Worm (Caenorhabditis elegans) whole organism, young adult: ENCODE measurements around the gene mif-4.
A peak's percentile ranks its signal among the peaks of the same experiment; 100 is the strongest.

Experiments used
- F57A8.1 ChIP-seq: fragments of 200-800 bp; sonication (Bioruptor generic); optimal IDR thresholded peaks from 2 replicates; lab custom pipeline; 2018; ENCODE audit warnings: mild to moderate bottlenecking, missing genetic modification characterization, moderate library complexity, missing compliant biosample characterization
- F57C9.4 ChIP-seq: sonication (generic microtip); optimal IDR thresholded peaks from 2 replicates; lab custom pipeline; 2017; ENCODE audit warnings: mild to moderate bottlenecking, missing genetic modification characterization, missing compliant biosample characterization
- T07F8.4 ChIP-seq: sonication (generic microtip); optimal IDR thresholded peaks from 2 replicates; lab custom pipeline; 2016; ENCODE audit warnings: mild to moderate bottlenecking, missing genetic modification characterization, moderate library complexity, missing compliant biosample characterization
- Y53F4B.3 ChIP-seq: fragments of 200-800 bp; sonication (Bioruptor generic); IDR thresholded peaks from 2 replicates; pipeline ENCODE4 v1.3.6; 2022; ENCODE audit warnings: missing genetic modification reagents, missing genetic modification characterization, missing compliant biosample characterization
- Y56A3A.18 ChIP-seq: fragments of 200-800 bp; sonication (Bioruptor generic); IDR thresholded peaks from 2 replicates; pipeline ENCODE4 v1.3.6; 2022; ENCODE audit warnings: missing genetic modification reagents, missing genetic modification characterization, missing compliant biosample characterization
- Y67H2A.10 ChIP-seq: fragments of 200-800 bp; sonication (Bioruptor generic); conservative IDR thresholded peaks from 2 replicates; pipeline ENCODE4 v1.3.6; 2022; ENCODE audit warnings: missing genetic modification reagents, missing genetic modification characterization, missing compliant biosample characterization
- Y95B8A.8 ChIP-seq: fragments of 200-800 bp; sonication (Bioruptor generic); IDR thresholded peaks from 2 replicates; pipeline ENCODE4 v1.3.6; 2022; ENCODE audit warnings: missing genetic modification reagents, missing genetic modification characterization, missing compliant biosample characterization
- ZK185.1 ChIP-seq: sonication (generic microtip); optimal IDR thresholded peaks from 2 replicates; lab custom pipeline; 2016; ENCODE audit warnings: mild to moderate bottlenecking, missing genetic modification characterization, missing compliant biosample characterization; ENCODE audit not compliant: poor library complexity, severe bottlenecking
- akir-1 ChIP-seq: fragments of 200-800 bp; sonication (Bioruptor generic); optimal IDR thresholded peaks from 2 replicates; lab custom pipeline; 2018; ENCODE audit warnings: mild to moderate bottlenecking, missing genetic modification characterization, moderate library complexity, missing compliant biosample characterization
- aptf-2 ChIP-seq: fragments of 200-800 bp; sonication (Bioruptor generic); conservative IDR thresholded peaks from 2 replicates; pipeline ENCODE4 v1.3.6; 2022; ENCODE audit warnings: missing genetic modification reagents, missing genetic modification characterization, missing compliant biosample characterization
- aptf-3 ChIP-seq: fragments of 200-800 bp; sonication (Bioruptor generic); IDR thresholded peaks from 2 replicates; pipeline ENCODE4 v1.3.6; 2022; ENCODE audit warnings: missing genetic modification characterization, missing compliant biosample characterization
- ccch-3 ChIP-seq: fragments of 200-800 bp; sonication (Bioruptor generic); optimal IDR thresholded peaks from 2 replicates; lab custom pipeline; 2018; ENCODE audit warnings: mild to moderate bottlenecking, missing genetic modification characterization, missing compliant biosample characterization
- ceh-40 ChIP-seq: fragments of 200-800 bp; sonication (Bioruptor generic); IDR thresholded peaks from 2 replicates; pipeline ENCODE4 v1.3.6; 2022; ENCODE audit warnings: missing genetic modification characterization, missing compliant biosample characterization
- efl-1 ChIP-seq: fragments of 150-350 bp; optimal IDR thresholded peaks from 2 replicates; lab custom pipeline; 2014; ENCODE audit warnings: missing biosample characterization, missing genetic modification reagents, missing genetic modification characterization
- ekl-4 ChIP-seq: fragments of 200-800 bp; sonication (Bioruptor generic); IDR thresholded peaks from 2 replicates; pipeline ENCODE4 v1.3.6; 2022; ENCODE audit warnings: missing genetic modification reagents, missing genetic modification characterization, missing compliant biosample characterization
- hmg-1.2 ChIP-seq: fragments of 200-800 bp; sonication (Bioruptor generic); IDR thresholded peaks from 2 replicates; pipeline ENCODE4 v1.3.6; 2022; ENCODE audit warnings: missing genetic modification reagents, missing genetic modification characterization, missing compliant biosample characterization
- hsf-1 ChIP-seq: fragments of 200-800 bp; sonication (Bioruptor generic); IDR thresholded peaks from 2 replicates; pipeline ENCODE4 v1.3.6; 2022; ENCODE audit warnings: missing genetic modification reagents, missing genetic modification characterization, missing compliant biosample characterization
- lin-26 ChIP-seq: fragments of 200-800 bp; sonication (Bioruptor generic); IDR thresholded peaks from 2 replicates; pipeline ENCODE4 v1.3.6; 2022; ENCODE audit warnings: missing genetic modification reagents, missing genetic modification characterization, missing compliant biosample characterization
- lin-35 ChIP-seq, 3 experiments: fragments of 150-350 bp in 2 of 3; sonication (generic microtip) in 1 of 3; optimal IDR thresholded peaks; 2 replicates each; lab custom pipeline; 2014 to 2018; ENCODE audit warnings: missing biosample characterization in 3 of 3, missing genetic modification characterization in 3 of 3, missing genetic modification reagents in 3 of 3
- lin-54 ChIP-seq: fragments of 200-800 bp; sonication (Bioruptor generic); optimal IDR thresholded peaks from 2 replicates; lab custom pipeline; 2018; ENCODE audit warnings: mild to moderate bottlenecking, missing genetic modification characterization, missing compliant biosample characterization
- lir-1 ChIP-seq: fragments of 200-800 bp; sonication (Bioruptor generic); conservative IDR thresholded peaks from 2 replicates; pipeline ENCODE4 v1.3.6; 2022; ENCODE audit warnings: missing genetic modification reagents, missing genetic modification characterization, missing compliant biosample characterization
- lsy-27 ChIP-seq: sonication (generic microtip); optimal IDR thresholded peaks from 2 replicates; lab custom pipeline; 2017; ENCODE audit warnings: missing genetic modification characterization, mild to moderate bottlenecking, missing compliant biosample characterization, antibody characterized with exemption, missing genotype, borderline replicate concordance; ENCODE audit not compliant: insufficient read depth
- mxl-1 ChIP-seq: sonication (generic microtip); optimal IDR thresholded peaks from 2 replicates; lab custom pipeline; 2016; ENCODE audit warnings: missing genetic modification characterization, missing compliant biosample characterization
- nhr-27 ChIP-seq: fragments of 200-800 bp; sonication (Bioruptor generic); optimal IDR thresholded peaks from 2 replicates; lab custom pipeline; 2018; ENCODE audit warnings: mild to moderate bottlenecking, missing genetic modification characterization, moderate library complexity, missing compliant biosample characterization
- pha-4 ChIP-seq: fragments of 150-350 bp; sonication (generic microtip); optimal IDR thresholded peaks from 2 replicates; lab custom pipeline; 2014; ENCODE audit warnings: missing biosample characterization, missing genetic modification reagents, missing genetic modification characterization
- rcor-1 ChIP-seq: fragments of 200-800 bp; sonication (Bioruptor generic); IDR thresholded peaks from 2 replicates; pipeline ENCODE4 v1.3.6; 2022; ENCODE audit warnings: missing genetic modification reagents, missing genetic modification characterization, missing compliant biosample characterization
- snpc-1.1 ChIP-seq: sonication (generic microtip); optimal IDR thresholded peaks from 2 replicates; lab custom pipeline; 2017; ENCODE audit warnings: missing genetic modification characterization, mild to moderate bottlenecking, missing compliant biosample characterization, antibody characterized with exemption, moderate library complexity, missing genotype, missing genetic modification reagents; ENCODE audit not compliant: insufficient read depth
- snpc-3.4 ChIP-seq: sonication (generic microtip); optimal IDR thresholded peaks from 2 replicates; lab custom pipeline; 2017; ENCODE audit warnings: missing genetic modification characterization, mild to moderate bottlenecking, missing compliant biosample characterization, antibody characterized with exemption, moderate library complexity, missing genotype, missing genetic modification reagents
- snpc-4 ChIP-seq, 5 experiments: fragments of 150-350 bp in 1 of 5; sonication (generic microtip) in 4 of 5; optimal IDR thresholded peaks; 2 replicates each; lab custom pipeline; 2014 to 2018; ENCODE audit warnings: missing genetic modification characterization in 5 of 5, missing biosample characterization in 3 of 5, antibody characterized with exemption in 2 of 5, mild to moderate bottlenecking in 2 of 5, missing compliant biosample characterization in 2 of 5, missing genotype in 2 of 5, moderate library complexity in 2 of 5, missing genetic modification reagents in 1 of 5
- tbp1 ChIP-seq: fragments of 200-800 bp; sonication (Bioruptor generic); optimal IDR thresholded peaks from 2 replicates; lab custom pipeline; 2018; ENCODE audit warnings: mild to moderate bottlenecking, missing genetic modification characterization, missing compliant biosample characterization
- tlf-1 ChIP-seq: fragments of 200-800 bp; sonication (Bioruptor generic); optimal IDR thresholded peaks from 2 replicates; lab custom pipeline; 2018; ENCODE audit warnings: mild to moderate bottlenecking, missing genetic modification characterization, missing compliant biosample characterization
- ztf-18 ChIP-seq: sonication (generic microtip); optimal IDR thresholded peaks from 2 replicates; lab custom pipeline; 2016; ENCODE audit warnings: missing genotype, mild to moderate bottlenecking, missing genetic modification characterization, missing compliant biosample characterization
- ztf-28 ChIP-seq: fragments of 200-800 bp; sonication (Bioruptor generic); IDR thresholded peaks from 2 replicates; pipeline ENCODE4 v1.3.6; 2022; ENCODE audit warnings: missing genetic modification reagents, missing genetic modification characterization, missing compliant biosample characterization

Gene mif-4

DNA sequence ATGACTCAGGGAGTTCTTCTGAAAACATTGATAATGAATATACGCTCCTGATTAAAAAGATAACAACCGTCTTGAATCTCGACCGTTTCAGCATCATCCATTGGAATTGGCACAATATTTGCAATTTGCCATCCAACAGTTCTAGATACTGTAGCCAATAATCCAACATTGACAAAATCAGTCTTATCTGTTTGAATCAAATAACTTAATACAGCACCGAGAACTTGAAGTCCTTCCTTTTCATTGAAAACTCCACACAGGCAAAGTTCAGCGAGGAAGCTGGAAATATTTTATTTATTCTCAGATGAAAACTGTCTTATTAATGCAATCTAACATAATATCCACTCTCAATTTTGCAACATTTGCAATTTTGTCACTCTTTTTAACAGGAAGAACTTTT lies 36.5 kb upstream of the mif-4 start:
- no peak for TF ChIP-seq ekl-4 (GFP tag; lab: Robert Waterston, UW)
- TF ChIP-seq ztf-18 (tag; lab: Kevin White, UChicago), result no peak
- TF ChIP-seq hsf-1, result no peak
- 0 out of 2 replicates have a peak, but pooled peaks have one; percentile 11 for TF ChIP-seq lin-26 (GFP tag; lab: Robert Waterston, UW)

DNA sequence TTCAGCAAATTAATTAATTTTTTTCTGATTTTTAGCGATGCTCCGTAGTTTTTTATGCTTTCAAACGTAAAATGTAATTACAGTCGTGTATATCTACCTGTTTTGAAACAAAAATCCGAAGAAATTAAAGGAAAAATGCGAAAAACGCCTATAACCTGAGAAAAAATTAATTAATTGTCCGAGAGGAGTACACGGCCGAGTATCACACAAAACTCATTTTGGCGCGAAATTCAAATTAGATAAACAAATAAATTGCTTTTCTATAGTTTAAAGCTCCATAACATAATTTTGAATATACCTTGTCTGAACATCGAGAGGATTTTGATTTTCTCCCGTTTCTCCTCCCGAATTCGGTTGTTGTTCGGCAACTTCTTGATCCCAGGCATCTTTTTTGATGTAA lies 33.7 kb upstream of the mif-4 start:
- TF ChIP-seq ZK185.1 (tag; lab: Kevin White, UChicago) (peak; percentile 21), snpc-3.4 (tag; lab: Kevin White, UChicago) (no peak), efl-1 (peak; percentile 28), tbp1 (no peak), F57A8.1 (GFP tag; lab: Kevin White, UChicago) (no peak), snpc-4 (GFP tag; optimal IDR thresholded peaks at IDR 0.05; lab: Kevin White, UChicago) (no peak), snpc-4 (tag; optimal IDR thresholded peaks at IDR 0.05; lab: Kevin White, UChicago) (peak in 1 of 4 experiments; percentile 29), Y67H2A.10 (GFP tag; lab: Robert Waterston, UW) (no peak), T07F8.4 (tag; lab: Kevin White, UChicago) (no peak), rcor-1 (GFP tag; lab: Robert Waterston, UW) (no peak), lin-35 (GFP tag; optimal IDR thresholded peaks at IDR 0.05; lab: Kevin White, UChicago) (peak in 1 of 3 experiments; percentile 33), ceh-40 (no peak), lin-54 (GFP tag; lab: Kevin White, UChicago) (peak; percentile 64)

DNA sequence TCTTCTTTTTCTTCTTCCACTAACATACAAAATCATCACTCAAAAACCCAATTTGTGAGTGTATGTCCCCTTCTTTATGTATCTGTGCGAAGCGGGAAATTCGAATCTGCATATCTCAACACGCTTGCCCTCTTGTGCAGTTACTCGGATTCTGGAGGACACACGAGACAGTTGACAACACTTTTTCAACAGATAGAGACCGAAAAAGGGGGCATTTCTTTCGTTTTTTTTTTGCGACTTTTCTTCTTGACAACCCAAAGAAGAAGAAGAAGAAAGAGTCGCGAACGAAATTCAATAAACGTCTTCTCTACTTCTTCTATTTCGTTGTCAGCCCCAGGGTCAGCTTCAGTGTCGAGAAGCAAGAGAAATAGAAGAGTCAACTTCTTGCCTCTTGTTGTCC lies 30.2 kb upstream of the mif-4 start:
- TF ChIP-seq hmg-1.2 (GFP tag; lab: Robert Waterston, UW) (0 out of 2 replicates have a peak, but pooled peaks have one; percentile 4), Y95B8A.8 (GFP tag; lab: Robert Waterston, UW) (no peak)

DNA sequence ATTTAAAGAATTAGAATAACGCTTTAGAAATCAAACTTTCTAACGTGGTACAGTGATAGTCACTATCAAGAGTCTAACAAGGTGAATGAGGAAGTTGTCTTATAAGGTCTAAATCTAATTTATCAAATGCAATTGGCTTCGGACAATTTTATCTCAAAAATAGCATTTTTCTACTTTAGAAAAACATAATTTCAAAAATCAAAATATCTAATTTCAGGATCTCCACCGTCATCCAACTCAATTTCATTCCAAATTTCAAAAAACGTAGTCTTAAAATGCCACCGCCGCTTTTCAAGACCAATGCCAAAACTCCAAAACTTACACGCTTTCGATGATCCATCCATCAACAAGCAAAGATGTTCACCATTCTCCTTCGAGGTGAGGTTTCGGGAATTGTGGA lies 29.3 kb upstream of the mif-4 start, which contains the start of gene Y73B6BL.270:
Gene Y73B6BL.270, plus strand, starts transcription at position 301 of the 400 bp plus-strand sequence.
- TF ChIP-seq snpc-1.1 (tag; lab: Kevin White, UChicago) (no peak), ztf-28 (GFP tag; lab: Robert Waterston, UW) (no peak), mxl-1 (tag; lab: Kevin White, UChicago) (no peak), tlf-1 (GFP tag; lab: Kevin White, UChicago) (no peak), lir-1 (GFP tag; lab: Robert Waterston, UW) (no peak), F57C9.4 (tag; lab: Kevin White, UChicago) (no peak), nhr-27 (tag; lab: Kevin White, UChicago) (no peak), T07F8.4 (tag; lab: Kevin White, UChicago) (no peak), lsy-27 (no peak), aptf-3 (GFP tag; lab: Robert Waterston, UW) (no peak), Y56A3A.18 (no peak), aptf-2 (GFP tag; lab: Robert Waterston, UW) (no peak), pha-4 (no peak), akir-1 (GFP tag; lab: Kevin White, UChicago) (no peak), rcor-1 (GFP tag; lab: Robert Waterston, UW) (no peak), Y53F4B.3 (GFP tag; lab: Robert Waterston, UW) (no peak), ccch-3 (no peak)
